Worm (Caenorhabditis elegans): Measurements from ENCODE around the gene C29H12.6.

DNA sequence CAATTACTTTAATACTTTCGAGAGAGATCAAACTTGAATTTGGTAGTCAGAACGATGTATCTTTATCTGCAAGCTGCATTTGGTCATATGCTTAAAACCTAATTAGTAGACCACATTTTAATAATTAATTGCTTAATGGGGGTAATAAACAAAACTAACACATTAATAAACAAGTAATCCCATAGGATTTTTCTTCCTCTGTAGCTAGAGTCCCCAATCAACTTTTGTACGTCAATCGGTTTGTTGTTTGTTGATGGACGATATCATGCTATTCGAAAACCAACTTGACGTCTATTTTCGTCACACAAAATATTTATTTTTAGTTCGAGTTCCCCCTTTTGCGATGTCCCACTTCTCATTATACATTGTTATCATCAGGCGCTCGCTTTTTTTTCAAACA is 16.6 kb downstream of the C29H12.6 start:
- no peak for TF ChIP-seq lin-11 (tag; optimal IDR thresholded peaks at IDR 0.05)
- no peak for TF ChIP-seq pag-3 (tag; optimal IDR thresholded peaks at IDR 0.05; ENCODE audit: borderline replicate concordance)
- TF ChIP-seq ets-4 (tag; optimal IDR thresholded peaks at IDR 0.05) = no peak
- TF ChIP-seq nhr-11 (tag; optimal IDR thresholded peaks at IDR 0.05) = no peak
- no peak for TF ChIP-seq elt-4 (tag; optimal IDR thresholded peaks at IDR 0.05)
- no peak for TF ChIP-seq elt-2 (tag; optimal IDR thresholded peaks at IDR 0.05)

Measured in whole organism, late embryonic.